Fruit fly (Drosophila melanogaster) whole organism, pupa: ENCODE measurements around the gene CG14969.

Source experiments
- CG10348 ChIP-seq: fragments of 200-800 bp; sonication (Bioruptor generic); IDR thresholded peaks from 2 replicates; pipeline ENCODE4 v1.3.6; 2022; ENCODE audit warnings: missing biosample characterization, missing genetic modification characterization
- CG15710 ChIP-seq: fragments of 200-800 bp; sonication (Bioruptor generic); optimal IDR thresholded peaks from 2 replicates; lab custom pipeline; 2018; ENCODE audit warnings: missing biosample characterization, mild to moderate bottlenecking, missing genetic modification characterization, moderate library complexity
- CG8301 ChIP-seq: fragments of 200-800 bp; sonication (Bioruptor generic); optimal IDR thresholded peaks from 2 replicates; lab custom pipeline; 2018; ENCODE audit warnings: missing biosample characterization, mild to moderate bottlenecking, missing genetic modification characterization
- D1 ChIP-seq: fragments of 200-800 bp; sonication (Bioruptor generic); optimal IDR thresholded peaks from 2 replicates; lab custom pipeline; 2018; ENCODE audit warnings: missing biosample characterization, mild to moderate bottlenecking, missing genetic modification characterization, moderate library complexity
- EcR ChIP-seq: fragments of 200-800 bp; sonication (Bioruptor generic); optimal IDR thresholded peaks from 3 replicates; lab custom pipeline; 2019; ENCODE audit warnings: missing biosample characterization, missing genetic modification characterization, mild to moderate bottlenecking, moderate library complexity, missing genetic modification reagents
- Ets98B ChIP-seq: fragments of 200-800 bp; sonication (Bioruptor generic); IDR thresholded peaks from 2 replicates; pipeline ENCODE4 v1.3.6; 2022; ENCODE audit warnings: missing biosample characterization, missing genetic modification characterization
- Pif1A ChIP-seq: fragments of 200-800 bp; sonication (Bioruptor generic); optimal IDR thresholded peaks from 3 replicates; lab custom pipeline; 2016; ENCODE audit warnings: missing biosample characterization, missing genetic modification characterization
- fd96Ca ChIP-seq: fragments of 200-800 bp; sonication (Bioruptor generic); IDR thresholded peaks from 3 replicates; pipeline ENCODE4 v1.3.6; 2022; ENCODE audit warnings: missing biosample characterization, missing genetic modification characterization

- TF ChIP-seq fd96Ca (no peak), CG15710 (tag; lab: Kevin White, UChicago) (no peak), Pif1A (GFP tag; lab: Kevin White, UChicago) (no peak), CG10348 (GFP tag; lab: Robert Waterston, UW) (no peak), CG8301 (tag; lab: Kevin White, UChicago) (no peak), D1 (peak; percentile 37), Ets98B (GFP tag; lab: Robert Waterston, UW) (no peak), EcR (GFP tag; lab: Kevin White, UChicago) (no peak)
Measured at dm6 chr3L:3288414-3288813, 46.4 kb downstream of the CG14969 start.
